Worm (Caenorhabditis elegans): ENCODE results near the gene C14B1.3.

DNA sequence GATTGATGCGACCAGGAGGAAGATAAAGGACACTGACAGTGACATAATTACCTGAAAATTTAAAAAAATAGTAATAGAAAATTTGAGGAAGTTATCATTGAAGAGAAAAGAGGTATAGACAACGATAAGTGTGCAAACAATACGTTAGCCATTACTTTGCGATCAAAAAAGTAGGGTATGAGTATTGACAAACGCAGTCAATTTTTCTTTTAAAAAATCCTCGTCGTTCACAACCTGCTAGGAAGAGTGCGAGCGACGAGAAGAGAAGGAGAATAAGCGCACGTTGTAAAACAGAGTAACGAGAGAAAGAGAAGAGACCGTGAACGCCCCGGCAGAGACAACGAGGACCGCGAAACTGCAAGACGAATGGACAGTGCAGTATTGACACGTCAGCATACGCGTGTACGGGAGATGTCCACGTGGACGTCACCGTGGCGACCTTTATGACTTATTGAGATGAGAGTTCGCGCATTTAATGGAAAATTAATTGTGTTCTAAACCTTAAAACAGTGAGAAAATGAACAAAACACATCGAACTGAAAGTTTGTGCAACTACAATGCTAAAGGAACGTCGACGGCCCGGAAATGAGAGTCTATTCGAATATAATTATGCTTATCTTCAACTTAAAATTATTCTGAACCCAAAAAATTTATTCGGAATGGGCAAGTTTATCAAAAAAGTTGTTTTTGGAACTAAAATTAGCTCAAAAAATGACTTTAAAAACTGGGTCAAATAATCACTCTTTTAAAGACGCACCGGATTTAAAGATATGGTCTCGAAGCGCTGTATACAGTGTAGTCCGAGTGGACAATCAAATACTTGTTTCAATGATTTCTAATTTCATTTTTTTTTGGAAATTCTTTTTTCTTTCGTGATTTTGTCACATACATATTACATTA, 1.7 kb upstream of the C14B1.3 start, which contains the start of the genes pdi-1 and C14B1.2:
- TF ChIP-seq F13H6.1 (tag; optimal IDR thresholded peaks at IDR 0.05) (no peak), pqm-1 (tag; optimal IDR thresholded peaks at IDR 0.05) (no peak), npax-4 (tag; optimal IDR thresholded peaks at IDR 0.05) (no peak), ama-1 (optimal IDR thresholded peaks at IDR 0.05) (no peak), pha-4 (tag; optimal IDR thresholded peaks at IDR 0.05) (no peak), pat-9 (tag; optimal IDR thresholded peaks at IDR 0.05) (no peak), syd-9 (tag; optimal IDR thresholded peaks at IDR 0.05) (no peak), pros-1 (tag; optimal IDR thresholded peaks at IDR 0.05) (no peak), fkh-10 (GFP tag; optimal IDR thresholded peaks at IDR 0.05) (no peak)
